Fruit fly (Drosophila melanogaster): ENCODE measurements around the gene TTLL3B.

TTLL3B gene

DNA sequence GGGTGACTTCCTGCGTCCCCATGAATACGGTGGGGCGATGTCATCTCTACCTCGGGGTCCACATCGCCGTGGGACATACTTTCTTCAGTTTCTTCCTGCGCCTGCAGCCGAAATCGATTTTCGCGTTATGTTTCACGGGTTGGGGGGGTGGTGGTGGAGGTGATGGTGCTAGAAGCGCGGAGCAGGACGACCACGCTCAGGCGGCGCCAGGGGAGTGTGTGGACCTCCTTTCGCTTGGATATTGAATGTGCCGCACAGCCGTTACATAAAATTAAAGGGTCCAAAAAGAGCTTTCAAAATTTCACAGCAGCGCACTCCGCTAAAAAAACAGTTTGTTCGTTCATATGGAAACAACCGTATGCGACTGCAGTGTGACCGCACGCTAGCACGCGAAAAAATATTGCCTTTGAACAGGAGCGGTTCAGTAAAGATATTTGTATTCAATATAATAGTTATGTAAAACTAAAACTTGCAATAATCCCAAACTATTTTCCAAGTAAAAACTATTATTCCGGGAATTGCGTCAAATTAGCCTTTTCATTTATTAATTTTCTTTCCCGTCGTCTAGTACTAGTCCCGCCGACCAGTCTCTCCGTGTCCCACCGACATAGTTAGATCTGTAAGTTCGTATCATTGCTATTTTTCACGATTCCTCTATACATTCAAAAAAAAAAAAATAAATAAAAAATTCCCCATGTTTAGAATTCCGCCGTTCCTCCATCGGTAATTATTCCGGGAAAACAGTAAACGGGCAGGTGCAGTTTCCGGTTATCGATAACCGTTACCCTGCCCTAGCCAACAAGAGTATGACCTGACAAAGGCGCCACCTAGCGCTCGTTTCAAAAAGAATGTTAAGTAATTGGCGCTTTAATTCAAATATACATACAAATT lies 48.4 kb upstream of the TTLL3B start, which contains the start of gene Nhe3 (continued):
- TF ChIP-seq CG11695 (GFP tag; IDR thresholded peaks at IDR 0.05) (peak; percentile 62; the same call in 1 of the 3 replicates), Adf1 (GFP tag; IDR thresholded peaks at IDR 0.05) (peak; percentile 37; the same call in 1 of the 2 replicates), CG10274 (GFP tag; optimal IDR thresholded peaks at IDR 0.05) (peak; percentile 36), CG2120 (GFP tag; optimal IDR thresholded peaks at IDR 0.05) (peak; percentile 95), CG11085 (GFP tag; IDR thresholded peaks at IDR 0.05) (peak; percentile 71), shn (GFP tag; optimal IDR thresholded peaks at IDR 0.05) (peak; percentile 78), luna (GFP tag; optimal IDR thresholded peaks at IDR 0.05) (no peak), Ada2b (GFP tag; IDR thresholded peaks at IDR 0.05) (peak; percentile 66), CG16863 (GFP tag; optimal IDR thresholded peaks at IDR 0.05) (peak; percentile 77), CG14710 (tag; optimal IDR thresholded peaks at IDR 0.05) (peak; percentile 81), CG15269 (tag; optimal IDR thresholded peaks at IDR 0.05) (no peak), CG9609 (GFP tag; optimal IDR thresholded peaks at IDR 0.05) (peak; percentile 75), zf30C (GFP tag; optimal IDR thresholded peaks at IDR 0.05) (no peak), slbo (GFP tag; IDR thresholded peaks at IDR 0.05) (peak; percentile 91), Hmx (GFP tag; optimal IDR thresholded peaks at IDR 0.05) (peak; percentile 69), pum (GFP tag; optimal IDR thresholded peaks at IDR 0.05) (peak; percentile 78), CG17912 (GFP tag; optimal IDR thresholded peaks at IDR 0.05) (no peak), CG3407 (GFP tag; optimal IDR thresholded peaks at IDR 0.05) (peak; percentile 39), Jarid2 (GFP tag; optimal IDR thresholded peaks at IDR 0.05) (peak; percentile 84), gcm2 (GFP tag; optimal IDR thresholded peaks at IDR 0.05) (peak; percentile 50), ham (GFP tag; IDR thresholded peaks at IDR 0.05) (0 out of 2 replicates have a peak, but pooled peaks have one; percentile 47), fd102C (GFP tag; optimal IDR thresholded peaks at IDR 0.05) (no peak), dysf (GFP tag; IDR thresholded peaks at IDR 0.05) (peak; percentile 85), CG12659 (GFP tag; optimal IDR thresholded peaks at IDR 0.05) (peak; percentile 89), da (GFP tag; optimal IDR thresholded peaks at IDR 0.05) (no peak), oc (tag; optimal IDR thresholded peaks at IDR 0.05) (peak; percentile 27), ems (GFP tag; optimal IDR thresholded peaks at IDR 0.05) (peak; percentile 87), CG9797 (GFP tag; optimal IDR thresholded peaks at IDR 0.05) (peak; percentile 74), CG10267 (tag; optimal IDR thresholded peaks at IDR 0.05) (peak; percentile 72), CG12219 (GFP tag; optimal IDR thresholded peaks at IDR 0.05) (peak; percentile 41), GATAe (GFP tag; conservative IDR thresholded peaks at IDR 0.05) (no peak), dimm (GFP tag; IDR thresholded peaks at IDR 0.05) (no peak; the same call in none of the 2 replicates), Sox100B (GFP tag; optimal IDR thresholded peaks at IDR 0.05) (peak; percentile 81), Aef1 (GFP tag; IDR thresholded peaks at IDR 0.05) (peak; percentile 89), sens (GFP tag) (peak; percentile 97), CG18011 (GFP tag; optimal IDR thresholded peaks at IDR 0.05) (peak; percentile 54), disco-r (GFP tag; optimal IDR thresholded peaks at IDR 0.05) (peak; percentile 63), onecut (GFP tag; IDR thresholded peaks at IDR 0.05) (peak; percentile 92), Oaz (GFP tag; IDR thresholded peaks at IDR 0.05) (peak; percentile 54; the same call in 1 of the 2 replicates), CG18619 (GFP tag; optimal IDR thresholded peaks at IDR 0.05) (peak; percentile 67), Hey (tag; optimal IDR thresholded peaks at IDR 0.05) (no peak), ranshi (GFP tag; IDR thresholded peaks at IDR 0.05) (peak; percentile 87; the same call in 1 of the 2 replicates), cg (GFP tag; optimal IDR thresholded peaks at IDR 0.05) (no peak), caup (GFP tag; optimal IDR thresholded peaks at IDR 0.05; ENCODE audit: severe bottlenecking) (peak; percentile 79), dmrt11E (tag; optimal IDR thresholded peaks at IDR 0.05) (peak; percentile 77), gce (GFP tag; IDR thresholded peaks at IDR 0.05) (peak; percentile 71; the same call in 1 of the 3 replicates), chif (GFP tag; optimal IDR thresholded peaks at IDR 0.05) (peak; percentile 36 to 85), CG11723 (GFP tag; optimal IDR thresholded peaks at IDR 0.05) (peak; percentile 75), ken (GFP tag; IDR thresholded peaks at IDR 0.05) (peak; percentile 78)
